Worm (Caenorhabditis elegans) whole organism, late embryonic: ENCODE results near the gene T16D1.1.

ENCODE experiments used
- C08G9.2 ChIP-seq: sonication (generic microtip); optimal IDR thresholded peaks from 2 replicates; lab custom pipeline; 2016; ENCODE audit warnings: mild to moderate bottlenecking, missing genetic modification characterization, moderate library complexity, missing compliant biosample characterization
- F13H6.1 ChIP-seq: sonication (generic microtip); optimal IDR thresholded peaks from 2 replicates; lab custom pipeline; 2016; ENCODE audit warnings: missing genetic modification characterization, missing compliant biosample characterization
- K02D7.2 ChIP-seq: sonication (generic microtip); optimal IDR thresholded peaks from 2 replicates; lab custom pipeline; 2017; ENCODE audit warnings: mild to moderate bottlenecking, missing genetic modification characterization, missing compliant biosample characterization
- T23F11.4 ChIP-seq: fragments of 200-800 bp; sonication (Bioruptor generic); optimal IDR thresholded peaks from 2 replicates; lab custom pipeline; 2018; ENCODE audit warnings: mild to moderate bottlenecking, missing genetic modification characterization, missing compliant biosample characterization
- ama-1 ChIP-seq: fragments of 150-350 bp; optimal IDR thresholded peaks from 2 replicates; lab custom pipeline; 2014
- ceh-14 ChIP-seq: sonication (generic microtip); optimal IDR thresholded peaks from 2 replicates; lab custom pipeline; 2016; ENCODE audit warnings: missing genotype, missing genetic modification characterization, missing compliant biosample characterization
- ceh-18 ChIP-seq: sonication (generic microtip); optimal IDR thresholded peaks from 2 replicates; lab custom pipeline; 2016; ENCODE audit warnings: missing genetic modification characterization, missing compliant biosample characterization
- ceh-19 ChIP-seq: fragments of 200-800 bp; sonication (Bioruptor generic); optimal IDR thresholded peaks from 2 replicates; lab custom pipeline; 2018; ENCODE audit warnings: mild to moderate bottlenecking, missing genetic modification characterization, missing compliant biosample characterization
- ceh-22 ChIP-seq: sonication (generic microtip); optimal IDR thresholded peaks from 2 replicates; lab custom pipeline; 2017; ENCODE audit warnings: missing biosample characterization, missing genetic modification characterization
- ceh-24 ChIP-seq: sonication (generic microtip); optimal IDR thresholded peaks from 2 replicates; lab custom pipeline; 2016; ENCODE audit warnings: mild to moderate bottlenecking, missing genetic modification characterization, missing compliant biosample characterization
- ceh-31 ChIP-seq: sonication (generic microtip); optimal IDR thresholded peaks from 2 replicates; lab custom pipeline; 2016; ENCODE audit warnings: missing genetic modification characterization, missing compliant biosample characterization
- ceh-45 ChIP-seq: fragments of 200-800 bp; sonication (Bioruptor generic); IDR thresholded peaks from 2 replicates; pipeline ENCODE4 v1.3.6; 2022; ENCODE audit warnings: missing genetic modification reagents, missing genetic modification characterization, missing compliant biosample characterization
- ceh-9 ChIP-seq: sonication (generic microtip); optimal IDR thresholded peaks from 2 replicates; lab custom pipeline; 2016; ENCODE audit warnings: mild to moderate bottlenecking, missing genetic modification characterization, inconsistent platforms, missing compliant biosample characterization
- dmd-4 ChIP-seq: sonication (generic microtip); optimal IDR thresholded peaks from 2 replicates; lab custom pipeline; 2016; ENCODE audit warnings: borderline replicate concordance, missing genetic modification characterization, missing compliant biosample characterization
- dve-1 ChIP-seq: sonication (generic microtip); optimal IDR thresholded peaks from 2 replicates; lab custom pipeline; 2017; ENCODE audit warnings: antibody characterized with exemption, mild to moderate bottlenecking, missing genetic modification characterization, missing compliant biosample characterization
- elt-2 ChIP-seq: sonication (generic microtip); optimal IDR thresholded peaks from 2 replicates; lab custom pipeline; 2016; ENCODE audit warnings: missing genetic modification reagents, missing genetic modification characterization, missing compliant biosample characterization
- elt-4 ChIP-seq: sonication (generic microtip); optimal IDR thresholded peaks from 2 replicates; lab custom pipeline; 2016; ENCODE audit warnings: missing genetic modification characterization, missing compliant biosample characterization
- eyg-1 ChIP-seq: sonication (generic microtip); optimal IDR thresholded peaks from 2 replicates; lab custom pipeline; 2016; ENCODE audit warnings: missing genotype, missing genetic modification characterization, missing compliant biosample characterization
- fax-1 ChIP-seq: sonication (generic microtip); optimal IDR thresholded peaks from 2 replicates; lab custom pipeline; 2016; ENCODE audit warnings: missing genotype, missing genetic modification characterization, missing compliant biosample characterization
- hlh-15 ChIP-seq: sonication (generic microtip); optimal IDR thresholded peaks from 2 replicates; lab custom pipeline; 2016; ENCODE audit warnings: missing genetic modification characterization, missing compliant biosample characterization
- hlh-8 ChIP-seq: sonication (generic microtip); optimal IDR thresholded peaks from 2 replicates; lab custom pipeline; 2016; ENCODE audit warnings: missing genotype, missing genetic modification characterization, missing compliant biosample characterization
- lin-11 ChIP-seq: fragments of 200-800 bp; sonication (Bioruptor generic); optimal IDR thresholded peaks from 2 replicates; lab custom pipeline; 2018; ENCODE audit warnings: mild to moderate bottlenecking, missing genetic modification characterization, missing compliant biosample characterization
- mec-3 ChIP-seq: sonication (generic microtip); optimal IDR thresholded peaks from 2 replicates; lab custom pipeline; 2016; ENCODE audit warnings: borderline replicate concordance, missing genetic modification characterization, missing compliant biosample characterization
- nfya-1 ChIP-seq: sonication (generic microtip); optimal IDR thresholded peaks from 2 replicates; lab custom pipeline; 2017; ENCODE audit warnings: missing genetic modification characterization, mild to moderate bottlenecking, missing compliant biosample characterization, antibody characterized with exemption, moderate library complexity
- nhr-232 ChIP-seq: sonication (generic microtip); optimal IDR thresholded peaks from 2 replicates; lab custom pipeline; 2016; ENCODE audit warnings: missing genetic modification characterization, missing compliant biosample characterization
- npax-4 ChIP-seq: sonication (generic microtip); optimal IDR thresholded peaks from 2 replicates; lab custom pipeline; 2016; ENCODE audit warnings: missing genetic modification characterization, missing compliant biosample characterization
- pat-9 ChIP-seq: fragments of 200-800 bp; sonication (Bioruptor generic); optimal IDR thresholded peaks from 2 replicates; lab custom pipeline; 2018; ENCODE audit warnings: mild to moderate bottlenecking, missing genetic modification characterization, moderate library complexity, missing compliant biosample characterization
- pax-1 ChIP-seq: fragments of 150-350 bp; optimal IDR thresholded peaks from 2 replicates; lab custom pipeline; 2014; ENCODE audit warnings: missing biosample characterization, missing genetic modification characterization
- pros-1 ChIP-seq: fragments of 150-350 bp; optimal IDR thresholded peaks from 2 replicates; lab custom pipeline; 2014; ENCODE audit warnings: missing biosample characterization, missing genetic modification reagents, missing genetic modification characterization
- rnt-1 ChIP-seq: sonication (generic microtip); optimal IDR thresholded peaks from 2 replicates; lab custom pipeline; 2016; ENCODE audit warnings: missing genetic modification characterization, missing compliant biosample characterization
- sdc-2 ChIP-seq: sonication (generic microtip); optimal IDR thresholded peaks from 2 replicates; lab custom pipeline; 2016; ENCODE audit warnings: missing genotype, missing genetic modification characterization, missing compliant biosample characterization
- tbx-2 ChIP-seq: sonication (generic microtip); optimal IDR thresholded peaks from 2 replicates; lab custom pipeline; 2016; ENCODE audit warnings: missing genetic modification characterization, missing compliant biosample characterization
- tbx-7 ChIP-seq: sonication (generic microtip); optimal IDR thresholded peaks from 2 replicates; lab custom pipeline; 2016; ENCODE audit warnings: missing genotype, missing genetic modification characterization, missing compliant biosample characterization
- unc-3 ChIP-seq, 2 experiments: fragments of 200-800 bp in 1 of 2; sonication (Bioruptor generic) in 1 of 2; sonication (generic microtip) in 1 of 2; conservative IDR thresholded peaks in 1 of 2; optimal IDR thresholded peaks in 1 of 2; 2 replicates each; pipeline versions ENCODE4 v1.3.6 to Lab custom; 2016 to 2022; ENCODE audit warnings: missing compliant biosample characterization in 2 of 2, missing genetic modification characterization in 2 of 2, missing genetic modification reagents in 1 of 2
- unc-42 ChIP-seq: sonication (generic microtip); optimal IDR thresholded peaks from 2 replicates; lab custom pipeline; 2016; ENCODE audit warnings: missing genotype, missing genetic modification characterization, missing compliant biosample characterization
- unc-55 ChIP-seq: sonication (generic microtip); optimal IDR thresholded peaks from 2 replicates; lab custom pipeline; 2017; ENCODE audit warnings: missing biosample characterization, missing genetic modification reagents, missing genetic modification characterization
- zip-5 ChIP-seq: sonication (generic microtip); optimal IDR thresholded peaks from 2 replicates; lab custom pipeline; 2016; ENCODE audit warnings: missing genetic modification characterization, missing compliant biosample characterization
- ztf-16 ChIP-seq: sonication (generic microtip); optimal IDR thresholded peaks from 2 replicates; lab custom pipeline; 2017; ENCODE audit warnings: missing genetic modification characterization, missing compliant biosample characterization

Gene T16D1.1

DNA sequence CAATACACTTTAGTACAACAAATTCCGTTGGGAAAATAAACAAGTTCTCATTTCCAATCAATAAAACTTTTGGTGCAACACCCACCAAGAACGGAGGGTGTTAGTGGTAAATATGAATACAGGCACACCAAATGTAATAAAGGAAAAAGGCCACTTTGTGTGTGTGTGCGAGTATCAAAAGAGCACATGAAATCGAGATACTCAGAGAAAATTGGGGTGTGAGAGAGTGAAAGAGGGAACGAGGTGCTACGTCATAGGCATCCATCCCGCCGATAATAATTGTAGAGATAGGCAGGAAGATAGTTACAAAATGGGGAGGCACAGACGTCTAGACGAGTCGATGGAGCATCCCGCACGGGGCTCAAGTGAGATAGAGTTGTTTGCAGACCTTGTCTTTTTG is 13.7 kb downstream of the T16D1.1 start (continued):
- TF ChIP-seq nhr-232 (tag; lab: Kevin White, UChicago) (no peak), fax-1 (no peak), pros-1 (tag; lab: Kevin White, UChicago) (no peak), dve-1 (peak; percentile 39), elt-2 (peak; percentile 91), unc-3 (GFP tag; conservative IDR thresholded peaks at IDR 0.05; lab: Robert Waterston, UW) (no peak), unc-3 (tag; optimal IDR thresholded peaks at IDR 0.05; lab: Kevin White, UChicago) (no peak), sdc-2 (no peak), elt-4 (tag; lab: Kevin White, UChicago) (no peak), ceh-19 (no peak), hlh-8 (tag; lab: Kevin White, UChicago) (no peak), pat-9 (no peak), K02D7.2 (tag; lab: Kevin White, UChicago) (no peak)
- TF ChIP-seq, all 69 proteins: peak for 11

DNA sequence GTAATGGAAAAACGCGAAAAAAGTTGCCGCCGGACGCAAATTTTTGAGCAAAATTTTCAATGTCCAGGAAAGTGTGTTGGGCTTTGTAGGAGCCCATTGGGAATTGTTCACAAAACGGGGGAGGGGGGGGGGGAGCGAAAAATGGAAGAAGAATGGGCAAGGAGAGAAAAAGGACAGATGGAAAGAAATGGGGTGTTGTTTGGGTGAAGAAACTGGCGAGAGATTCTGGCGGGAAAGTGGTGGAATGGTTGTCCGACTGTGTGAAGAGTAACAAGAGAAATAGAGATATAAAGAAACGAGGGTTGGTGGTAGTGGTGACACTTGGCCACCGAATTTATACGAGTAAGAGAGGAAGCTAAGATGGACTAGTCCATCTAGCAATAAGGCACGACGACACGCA is 15.2 kb downstream of the T16D1.1 start:
- no peak for TF ChIP-seq ama-1 (lab: Kevin White, UChicago)
- TF ChIP-seq lin-11 (tag; lab: Kevin White, UChicago), result no peak
- TF ChIP-seq hlh-8 (tag; lab: Kevin White, UChicago), result no peak
- no peak for TF ChIP-seq mec-3 (tag; lab: Kevin White, UChicago)
- TF ChIP-seq pax-1 (tag; lab: Kevin White, UChicago), result no peak
- peak; percentile 9 for TF ChIP-seq nfya-1
- no peak for TF ChIP-seq tbx-7
- TF ChIP-seq dmd-4 (tag; lab: Kevin White, UChicago), result no peak
- TF ChIP-seq tbx-2, result peak; percentile 23
- TF ChIP-seq unc-55 (GFP tag; lab: Kevin White, UChicago), result peak; percentile 5
- peak; percentile 46 for TF ChIP-seq ceh-31 (tag; lab: Kevin White, UChicago)
- no peak for TF ChIP-seq ceh-22
- TF ChIP-seq sdc-2, result no peak
- no peak for TF ChIP-seq fax-1
- TF ChIP-seq ceh-45 (GFP tag; lab: Robert Waterston, UW), result no peak
- peak; percentile 23 for TF ChIP-seq T23F11.4 (GFP tag; lab: Kevin White, UChicago)
- TF ChIP-seq eyg-1 (tag; lab: Kevin White, UChicago), result no peak

DNA sequence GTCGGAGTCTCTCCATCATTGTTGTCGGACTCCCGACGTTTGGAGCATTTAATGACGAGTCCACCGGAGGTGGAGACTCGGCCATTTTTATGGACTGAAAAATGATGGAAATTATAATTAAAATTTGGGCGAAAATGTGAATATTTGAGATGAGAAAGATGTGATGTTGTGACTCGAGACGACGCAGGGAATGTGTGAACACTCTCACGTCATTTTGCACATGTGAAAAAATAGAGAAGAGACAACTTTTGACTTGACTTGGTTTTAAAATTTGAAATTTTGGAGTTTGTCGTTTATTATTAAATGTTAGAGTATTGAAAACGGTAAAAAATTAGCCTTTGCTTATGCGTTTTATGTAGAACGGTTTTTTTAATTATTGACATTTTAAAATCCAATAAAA is 16.2 kb downstream of the T16D1.1 start, which contains the start of gene dsh-1:
TSS of gene dsh-1 (minus strand) at position 101 of the 400 bp plus-strand sequence.
- TF ChIP-seq ceh-22, result no peak
- no peak for TF ChIP-seq nfya-1
- no peak for TF ChIP-seq ceh-14
- TF ChIP-seq hlh-8 (tag; lab: Kevin White, UChicago), result no peak
- TF ChIP-seq eyg-1 (tag; lab: Kevin White, UChicago), result no peak
- no peak for TF ChIP-seq ceh-31 (tag; lab: Kevin White, UChicago)
- no peak for TF ChIP-seq C08G9.2 (tag; lab: Kevin White, UChicago)
- TF ChIP-seq ceh-9 (tag; lab: Kevin White, UChicago), result no peak
- TF ChIP-seq elt-4 (tag; lab: Kevin White, UChicago), result no peak
- TF ChIP-seq ceh-24 (tag; lab: Kevin White, UChicago), result no peak
- no peak for TF ChIP-seq elt-2
- TF ChIP-seq npax-4 (tag; lab: Kevin White, UChicago), result no peak

DNA sequence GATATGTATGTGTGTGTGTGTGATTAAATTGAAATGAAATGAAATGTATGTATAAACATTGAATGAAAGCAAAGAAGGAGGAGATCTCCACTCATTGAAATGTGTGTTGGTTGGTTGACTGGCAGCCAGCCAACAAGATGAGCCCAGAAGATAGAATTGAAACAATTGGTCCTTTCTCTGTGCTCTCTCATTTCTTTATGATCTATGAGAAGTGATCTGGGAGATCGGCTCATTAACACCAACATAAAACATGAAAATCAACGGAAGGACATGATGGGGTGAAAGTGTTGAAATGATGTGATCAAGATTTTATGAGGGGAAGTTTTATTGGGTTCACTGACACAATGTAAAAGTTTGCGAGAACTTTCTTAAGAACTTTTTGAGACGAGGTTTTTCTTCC is 18.6 kb downstream of the T16D1.1 start:
- peak; percentile 21 for TF ChIP-seq rnt-1 (tag; lab: Kevin White, UChicago)
- TF ChIP-seq F13H6.1, result no peak
- TF ChIP-seq hlh-15, result no peak
- peak; percentile 0 for TF ChIP-seq ceh-18 (tag; lab: Kevin White, UChicago)
- TF ChIP-seq zip-5 (tag; lab: Kevin White, UChicago), result no peak
- TF ChIP-seq ceh-19, result no peak
- no peak for TF ChIP-seq unc-42 (tag; lab: Kevin White, UChicago)
- peak; percentile 26 for TF ChIP-seq nfya-1
- TF ChIP-seq unc-55 (GFP tag; lab: Kevin White, UChicago), result peak; percentile 77
- TF ChIP-seq ztf-16 (tag; lab: Kevin White, UChicago), result no peak
- TF ChIP-seq ceh-9 (tag; lab: Kevin White, UChicago), result no peak
- TF ChIP-seq, all 69 proteins: peak for 4
